Worm (Caenorhabditis elegans): ENCODE results near the gene C02C6.14.
A peak's percentile ranks its signal among the peaks of the same experiment; 100 is the strongest.

The C02C6.14 gene

ce11 chrX:15537362-15537761, at the start of gene C02C6.14, which contains the start of gene olrn-1:
Gene C02C6.14, plus strand, starts transcription at chrX:15537665.
Gene olrn-1, plus strand, starts transcription at chrX:15537662.
- TF ChIP-seq unc-130 (tag; optimal IDR thresholded peaks at IDR 0.05), result no peak
- TF ChIP-seq grh-1 (GFP tag; IDR thresholded peaks at IDR 0.05), result no peak
- peak in 1 of 2 experiments; percentile 2 for TF ChIP-seq lin-35 (GFP tag; optimal IDR thresholded peaks at IDR 0.05)
- TF ChIP-seq nhr-90 (tag; optimal IDR thresholded peaks at IDR 0.05; ENCODE audit: poor library complexity), result no peak
- TF ChIP-seq nhr-85 (tag), result peak; percentile 5
- peak; percentile 20 for TF ChIP-seq lin-14 (GFP tag; optimal IDR thresholded peaks at IDR 0.05)
- TF ChIP-seq unc-98 (GFP tag; IDR thresholded peaks at IDR 0.05), result no peak
- no peak for TF ChIP-seq nhr-76 (tag; optimal IDR thresholded peaks at IDR 0.05)

DNA sequence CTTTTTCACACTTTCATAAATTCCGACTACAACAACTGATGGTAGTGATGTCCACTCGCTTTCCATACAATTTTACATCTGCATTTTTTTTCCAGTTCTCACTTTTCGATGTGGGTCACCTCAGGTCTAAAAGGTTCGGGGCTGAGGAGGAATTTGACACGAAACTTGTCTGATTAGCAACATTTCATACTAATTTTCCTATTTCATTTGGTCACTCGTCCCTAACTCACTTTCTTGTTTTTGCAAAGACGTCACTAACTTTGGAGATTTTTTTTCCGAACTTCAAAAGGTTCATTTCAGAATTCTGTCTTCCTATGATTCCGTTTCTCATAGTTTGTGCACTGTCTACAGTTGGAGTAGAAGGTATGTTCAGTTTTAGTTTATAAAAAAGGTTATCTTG, 49.7 kb upstream of the C02C6.14 start, which contains the start of gene H13N06.2:
Gene H13N06.2 (plus strand): TSS at position 301 of the 400 bp plus-strand sequence.
- TF ChIP-seq aha-1 (tag; optimal IDR thresholded peaks at IDR 0.05) (no peak), elt-2 (tag; optimal IDR thresholded peaks at IDR 0.05) (no peak), dpl-1 (GFP tag; optimal IDR thresholded peaks at IDR 0.05) (no peak), C04F5.9 (tag; optimal IDR thresholded peaks at IDR 0.05) (no peak), lin-14 (GFP tag; optimal IDR thresholded peaks at IDR 0.05) (no peak), ceh-88 (GFP tag; IDR thresholded peaks at IDR 0.05) (no peak), ceh-82 (tag; optimal IDR thresholded peaks at IDR 0.05) (no peak), nhr-90 (tag; optimal IDR thresholded peaks at IDR 0.05; ENCODE audit: poor library complexity) (no peak)

ce11 chrX:15491110-15491509, 46.4 kb upstream of the C02C6.14 start:
- TF ChIP-seq C34B4.2 (tag; optimal IDR thresholded peaks at IDR 0.05), result no peak
- no peak for TF ChIP-seq zip-4 (GFP tag; optimal IDR thresholded peaks at IDR 0.05)
- no peak for TF ChIP-seq mab-9 (GFP tag; IDR thresholded peaks at IDR 0.05)
- TF ChIP-seq unc-62 (GFP tag; optimal IDR thresholded peaks at IDR 0.05), result no peak
- no peak for TF ChIP-seq efl-3 (GFP tag; optimal IDR thresholded peaks at IDR 0.05)
- TF ChIP-seq pag-3 (tag; optimal IDR thresholded peaks at IDR 0.05; ENCODE audit: borderline replicate concordance, insufficient read depth), result no peak
- TF ChIP-seq F16B12.6 (tag; optimal IDR thresholded peaks at IDR 0.05), result no peak
- TF ChIP-seq fkh-10 (GFP tag; optimal IDR thresholded peaks at IDR 0.05), result no peak
- no peak for TF ChIP-seq blmp-1 (tag; optimal IDR thresholded peaks at IDR 0.05)
- no peak for TF ChIP-seq hpl-2 (GFP tag; optimal IDR thresholded peaks at IDR 0.05)
- no peak for TF ChIP-seq egl-27 (tag; optimal IDR thresholded peaks at IDR 0.05)
- no peak for TF ChIP-seq nhr-28 (tag; optimal IDR thresholded peaks at IDR 0.05)
- no peak for TF ChIP-seq ces-1 (GFP tag; optimal IDR thresholded peaks at IDR 0.05)
- no peak for TF ChIP-seq ceh-90 (tag; optimal IDR thresholded peaks at IDR 0.05)
- no peak for TF ChIP-seq ceh-63 (GFP tag; optimal IDR thresholded peaks at IDR 0.05)
- no peak for TF ChIP-seq pqm-1 (tag; optimal IDR thresholded peaks at IDR 0.05)
- TF ChIP-seq mep-1 (tag; optimal IDR thresholded peaks at IDR 0.05), result no peak
- TF ChIP-seq nhr-20 (tag; optimal IDR thresholded peaks at IDR 0.05), result no peak
- no peak for TF ChIP-seq ztf-4 (tag; optimal IDR thresholded peaks at IDR 0.05)

- peak; percentile 46 for TF ChIP-seq lin-39 (tag; optimal IDR thresholded peaks at IDR 0.05)
- TF ChIP-seq nhr-71 (tag; optimal IDR thresholded peaks at IDR 0.05), result peak; percentile 84
- no peak for TF ChIP-seq tlp-1 (tag; optimal IDR thresholded peaks at IDR 0.05)
- no peak for TF ChIP-seq ceh-63 (GFP tag; optimal IDR thresholded peaks at IDR 0.05)
- TF ChIP-seq nhr-47 (tag; optimal IDR thresholded peaks at IDR 0.05), result peak; percentile 75
- TF ChIP-seq ces-1 (GFP tag; optimal IDR thresholded peaks at IDR 0.05), result no peak
- TF ChIP-seq jun-1 (tag; optimal IDR thresholded peaks at IDR 0.05), result peak; percentile 57
- no peak for TF ChIP-seq pqm-1 (tag; optimal IDR thresholded peaks at IDR 0.05)
- no peak for TF ChIP-seq mef-2 (tag; optimal IDR thresholded peaks at IDR 0.05)
- no peak for TF ChIP-seq ceh-8 (GFP tag; optimal IDR thresholded peaks at IDR 0.05)
- peak; percentile 74 for TF ChIP-seq nhr-90 (tag; optimal IDR thresholded peaks at IDR 0.05; ENCODE audit: poor library complexity)
- no peak for TF ChIP-seq nhr-84 (tag; optimal IDR thresholded peaks at IDR 0.05)
- peak; percentile 76 for TF ChIP-seq skn-1 (tag; optimal IDR thresholded peaks at IDR 0.05)
- TF ChIP-seq efl-1 (optimal IDR thresholded peaks at IDR 0.05), result peak; percentile 59 to 65
- peak; percentile 44 to 90 for TF ChIP-seq efl-1 (GFP tag; optimal IDR thresholded peaks at IDR 0.05 in 1 of 2)
- peak; percentile 88 for TF ChIP-seq nhr-85 (tag)
- no peak for TF ChIP-seq vab-15 (tag; optimal IDR thresholded peaks at IDR 0.05)
- TF ChIP-seq nhr-19 (GFP tag; conservative IDR thresholded peaks at IDR 0.05), result peak; percentile 64
- TF ChIP-seq unc-62 (GFP tag; optimal IDR thresholded peaks at IDR 0.05), result no peak
- peak; percentile 50 for TF ChIP-seq sup-37 (GFP tag; optimal IDR thresholded peaks at IDR 0.05)
- no peak for TF ChIP-seq zag-1 (tag; optimal IDR thresholded peaks at IDR 0.05)
- no peak for TF ChIP-seq nhr-11 (tag; optimal IDR thresholded peaks at IDR 0.05)
These were observed 44.7 kb upstream of the C02C6.14 start for ce11 chrX:15492759-15493158.
